Fruit fly (Drosophila melanogaster) whole organism, embryonic: ENCODE measurements around the gene CG3764.

Experiments
- Ada2b ChIP-seq: fragments of 200-800 bp; sonication (Bioruptor generic); IDR thresholded peaks from 2 replicates; pipeline ENCODE4 v1.3.6; 2022; ENCODE audit warnings: missing biosample characterization, missing genetic modification characterization
- Antp ChIP-seq: fragments of 200-800 bp; sonication (Bioruptor generic); optimal IDR thresholded peaks from 3 replicates; lab custom pipeline; 2016; ENCODE audit warnings: missing biosample characterization, missing genetic modification characterization
- C15 ChIP-seq: fragments of 200-800 bp; sonication (Bioruptor generic); IDR thresholded peaks from 3 replicates; pipeline ENCODE4 v1.3.6; 2022; ENCODE audit warnings: missing biosample characterization, missing genetic modification characterization
- CG1024 ChIP-seq: fragments of 200-800 bp; sonication (Bioruptor generic); IDR thresholded peaks from 2 replicates; pipeline ENCODE4 v1.3.6; 2022; ENCODE audit warnings: missing biosample characterization, missing genetic modification characterization
- CG10366 ChIP-seq: fragments of 200-800 bp; sonication (Bioruptor generic); IDR thresholded peaks from 2 replicates; pipeline ENCODE4 v1.3.6; 2022; ENCODE audit warnings: missing biosample characterization, missing genetic modification characterization
- CG10654 ChIP-seq: fragments of 200-800 bp; sonication (Bioruptor generic); optimal IDR thresholded peaks from 2 replicates; lab custom pipeline; 2016; ENCODE audit warnings: missing biosample characterization, missing genetic modification characterization
- CG11093 ChIP-seq: fragments of 200-800 bp; sonication (Bioruptor generic); IDR thresholded peaks from 3 replicates; pipeline ENCODE4 v1.3.6; 2022; ENCODE audit warnings: missing biosample characterization, missing genetic modification characterization
- CG12155 ChIP-seq: fragments of 200-800 bp; sonication (Bioruptor generic); optimal IDR thresholded peaks from 3 replicates; lab custom pipeline; 2016; ENCODE audit warnings: missing biosample characterization, missing genetic modification characterization
- CG1233 ChIP-seq: fragments of 200-800 bp; sonication (Bioruptor generic); optimal IDR thresholded peaks from 4 replicates; lab custom pipeline; 2018; ENCODE audit warnings: missing biosample characterization, mild to moderate bottlenecking, missing genetic modification characterization
- CG12391 ChIP-seq: fragments of 200-800 bp; sonication (Bioruptor generic); optimal IDR thresholded peaks from 3 replicates; lab custom pipeline; 2018; ENCODE audit warnings: missing biosample characterization, mild to moderate bottlenecking, missing genetic modification characterization, moderate library complexity
- CG12744 ChIP-seq: fragments of 200-800 bp; sonication (Bioruptor generic); optimal IDR thresholded peaks from 2 replicates; lab custom pipeline; 2016; ENCODE audit warnings: missing biosample characterization, missing genetic modification characterization
- CG13424 ChIP-seq: fragments of 200-800 bp; sonication (Bioruptor generic); optimal IDR thresholded peaks from 2 replicates; lab custom pipeline; 2019; ENCODE audit warnings: missing biosample characterization, mild to moderate bottlenecking, missing genetic modification characterization, moderate library complexity
- CG14965 ChIP-seq: fragments of 200-800 bp; sonication (Bioruptor generic); optimal IDR thresholded peaks from 2 replicates; lab custom pipeline; 2016; ENCODE audit warnings: missing biosample characterization, missing genetic modification characterization, borderline replicate concordance
- CG17186 ChIP-seq: fragments of 200-800 bp; sonication (Bioruptor generic); optimal IDR thresholded peaks from 3 replicates; lab custom pipeline; 2017; ENCODE audit warnings: missing biosample characterization, missing genetic modification reagents, missing genetic modification characterization
- CG17361 ChIP-seq: fragments of 200-800 bp; sonication (Bioruptor generic); IDR thresholded peaks from 3 replicates; pipeline ENCODE4 v1.3.6; 2022; ENCODE audit warnings: missing biosample characterization, missing genetic modification characterization
- CG18262 ChIP-seq: fragments of 200-800 bp; optimal IDR thresholded peaks from 3 replicates; lab custom pipeline; 2019; ENCODE audit warnings: missing biosample characterization, mild to moderate bottlenecking, missing genetic modification characterization, moderate library complexity
- CG34224 ChIP-seq: fragments of 200-800 bp; sonication (Bioruptor generic); IDR thresholded peaks from 3 replicates; pipeline ENCODE4 v1.3.6; 2022; ENCODE audit warnings: missing biosample characterization, missing genetic modification characterization; ENCODE audit not compliant: partially characterized antibody
- CG3726 ChIP-seq: fragments of 200-800 bp; sonication (Bioruptor generic); IDR thresholded peaks from 3 replicates; pipeline ENCODE4, ENCODE4 v1.3.6; 2022; ENCODE audit warnings: missing biosample characterization, missing genetic modification characterization
- CG4820 ChIP-seq: fragments of 200-800 bp; sonication (Bioruptor generic); optimal IDR thresholded peaks from 3 replicates; lab custom pipeline; 2016; ENCODE audit warnings: missing biosample characterization, missing genetic modification characterization
- CG5953 ChIP-seq: fragments of 200-800 bp; sonication (Bioruptor generic); IDR thresholded peaks from 2 replicates; pipeline ENCODE4 v1.3.6; 2022; ENCODE audit warnings: missing biosample characterization, missing genetic modification characterization
- CG6254 ChIP-seq: fragments of 200-800 bp; sonication (Bioruptor generic); optimal IDR thresholded peaks from 3 replicates; lab custom pipeline; 2017; ENCODE audit warnings: mild to moderate bottlenecking, missing biosample characterization, missing genetic modification reagents, missing genetic modification characterization
- CG6272 ChIP-seq: fragments of 200-800 bp; sonication (Bioruptor generic); IDR thresholded peaks from 2 replicates; pipeline ENCODE4 v1.3.6; 2022; ENCODE audit warnings: missing biosample characterization, missing genetic modification characterization
- CG7372 ChIP-seq: fragments of 200-800 bp; sonication (Bioruptor generic); IDR thresholded peaks from 2 replicates; pipeline ENCODE4 v1.3.6; 2022; ENCODE audit warnings: missing biosample characterization, missing genetic modification characterization
- CG7745 ChIP-seq: fragments of 200-800 bp; sonication (Bioruptor generic); optimal IDR thresholded peaks from 2 replicates; lab custom pipeline; 2018; ENCODE audit warnings: missing biosample characterization, mild to moderate bottlenecking, missing genetic modification characterization, moderate library complexity
- CTCF ChIP-seq: fragments of 200-800 bp; sonication (Bioruptor generic); optimal IDR thresholded peaks from 2 replicates; lab custom pipeline; 2017; ENCODE audit warnings: missing biosample characterization, mild to moderate bottlenecking, missing genetic modification characterization, moderate library complexity
- Chrac-16 ChIP-seq: fragments of 200-800 bp; sonication (Bioruptor generic); optimal IDR thresholded peaks from 3 replicates; lab custom pipeline; 2016; ENCODE audit warnings: missing biosample characterization, missing genetic modification characterization
- CoRest ChIP-seq: fragments of 200-800 bp; sonication (Bioruptor generic); optimal IDR thresholded peaks from 3 replicates; lab custom pipeline; 2018; ENCODE audit warnings: missing biosample characterization, mild to moderate bottlenecking, missing genetic modification characterization, moderate library complexity
- Dad ChIP-seq: fragments of 200-800 bp; sonication (Bioruptor generic); optimal IDR thresholded peaks from 3 replicates; lab custom pipeline; 2016; ENCODE audit warnings: missing biosample characterization, missing genetic modification characterization
- Fer3 ChIP-seq: fragments of 200-800 bp; sonication (Bioruptor generic); optimal IDR thresholded peaks from 2 replicates; lab custom pipeline; 2018; ENCODE audit warnings: missing biosample characterization, mild to moderate bottlenecking, missing genetic modification characterization, moderate library complexity
- GATAe ChIP-seq: fragments of 200-800 bp; sonication (Bioruptor generic); conservative IDR thresholded peaks from 2 replicates; pipeline ENCODE4 v1.3.6; 2022; ENCODE audit warnings: missing biosample characterization, missing genetic modification characterization
- Hr78 ChIP-seq, 2 experiments: fragments of 200-800 bp in 1 of 2; fragments of >200 bp in 1 of 2; sonication (Bioruptor generic) in 1 of 2; optimal IDR thresholded peaks; 2 replicates each; lab custom pipeline; 2017 to 2019; ENCODE audit warnings: missing biosample characterization in 2 of 2, missing genetic modification characterization in 2 of 2, mild to moderate bottlenecking in 1 of 2, moderate library complexity in 1 of 2
- Ssrp ChIP-seq: fragments of 200-800 bp; sonication (Bioruptor generic); optimal IDR thresholded peaks from 2 replicates; lab custom pipeline; 2018; ENCODE audit warnings: missing biosample characterization, mild to moderate bottlenecking, missing genetic modification characterization, moderate library complexity
- Usf ChIP-seq: fragments of 200-800 bp; sonication (Bioruptor generic); optimal IDR thresholded peaks from 2 replicates; lab custom pipeline; 2017; ENCODE audit warnings: missing genotype, missing biosample characterization, missing genetic modification characterization
- ab ChIP-seq: fragments of 200-800 bp; sonication (Bioruptor generic); optimal IDR thresholded peaks from 2 replicates; lab custom pipeline; 2016; ENCODE audit warnings: missing biosample characterization, missing genetic modification characterization
- aop ChIP-seq: fragments of 200-800 bp; sonication (Bioruptor generic); IDR thresholded peaks from 2 replicates; pipeline ENCODE4 v1.3.6; 2022; ENCODE audit warnings: missing biosample characterization, missing genetic modification characterization
- bbx ChIP-seq: fragments of 200-800 bp; sonication (Bioruptor generic); IDR thresholded peaks from 2 replicates; pipeline ENCODE4 v1.3.6; 2022; ENCODE audit warnings: missing biosample characterization, missing genetic modification characterization; ENCODE audit not compliant: partially characterized antibody
- dmrt11E ChIP-seq: fragments of 200-800 bp; sonication (Bioruptor generic); optimal IDR thresholded peaks from 3 replicates; lab custom pipeline; 2018; ENCODE audit warnings: missing biosample characterization, mild to moderate bottlenecking, missing genetic modification characterization, moderate library complexity
- emc ChIP-seq: fragments of 200-800 bp; sonication (Bioruptor generic); optimal IDR thresholded peaks from 2 replicates; lab custom pipeline; 2016; ENCODE audit warnings: missing biosample characterization, missing genetic modification characterization
- ftz-f1 ChIP-seq: fragments of 200-800 bp; sonication (Bioruptor generic); optimal IDR thresholded peaks from 2 replicates; lab custom pipeline; 2016; ENCODE audit warnings: missing biosample characterization, missing genetic modification characterization
- gsb ChIP-seq: fragments of 200-800 bp; sonication (Bioruptor generic); IDR thresholded peaks from 2 replicates; pipeline ENCODE4 v1.3.6; 2022; ENCODE audit warnings: missing biosample characterization, missing genetic modification characterization
- ham ChIP-seq: fragments of 200-800 bp; sonication (Bioruptor generic); IDR thresholded peaks from 2 replicates; pipeline ENCODE4 v1.3.6; 2022; ENCODE audit warnings: missing biosample characterization, missing genetic modification characterization
- kni ChIP-seq: fragments of 200-800 bp; sonication (Bioruptor generic); optimal IDR thresholded peaks from 3 replicates; lab custom pipeline; 2017; ENCODE audit warnings: mild to moderate bottlenecking, missing biosample characterization, missing genetic modification reagents, missing genetic modification characterization
- mam ChIP-seq: fragments of 200-800 bp; sonication (Bioruptor generic); optimal IDR thresholded peaks from 3 replicates; lab custom pipeline; 2016; ENCODE audit warnings: missing biosample characterization, missing genetic modification characterization
- pita ChIP-seq: fragments of 200-800 bp; sonication (Bioruptor generic); optimal IDR thresholded peaks from 2 replicates; lab custom pipeline; 2017; ENCODE audit warnings: missing biosample characterization, mild to moderate bottlenecking, missing genetic modification characterization
- pnt ChIP-seq: fragments of 200-800 bp; sonication (Bioruptor generic); optimal IDR thresholded peaks from 3 replicates; lab custom pipeline; 2016; ENCODE audit warnings: missing biosample characterization, missing genetic modification characterization
- pros ChIP-seq: fragments of 200-800 bp; sonication (Bioruptor generic); optimal IDR thresholded peaks from 3 replicates; lab custom pipeline; 2019; ENCODE audit warnings: missing biosample characterization, mild to moderate bottlenecking, missing genetic modification characterization, moderate library complexity
- pum ChIP-seq: fragments of 200-800 bp; sonication (Bioruptor generic); optimal IDR thresholded peaks from 2 replicates; lab custom pipeline; 2016; ENCODE audit warnings: missing biosample characterization, missing genetic modification characterization
- sens ChIP-seq: fragments of 200-800 bp; sonication (Bioruptor generic); peaks from one replicate; lab custom pipeline; 2016; ENCODE audit warnings: missing biosample characterization, missing genetic modification characterization
- tgo ChIP-seq: fragments of 200-800 bp; sonication (Bioruptor generic); IDR thresholded peaks from 3 replicates; pipeline ENCODE4 v1.3.6; 2022; ENCODE audit warnings: missing biosample characterization, missing genetic modification characterization
- trem ChIP-seq: fragments of 200-800 bp; optimal IDR thresholded peaks from 3 replicates; lab custom pipeline; 2019; ENCODE audit warnings: missing biosample characterization, mild to moderate bottlenecking, missing genetic modification characterization, moderate library complexity
- unpg ChIP-seq: fragments of 200-800 bp; sonication (Bioruptor generic); optimal IDR thresholded peaks from 3 replicates; lab custom pipeline; 2018; ENCODE audit warnings: missing biosample characterization, mild to moderate bottlenecking, missing genetic modification characterization, moderate library complexity

The CG3764 gene

dm6 chr3L:16955219-16956002, 57.0 kb downstream of the CG3764 start (continued):
- TF ChIP-seq pita (GFP tag; lab: Kevin White, UChicago) (no peak), unpg (peak; percentile 19), Chrac-16 (peak; percentile 30), CG17361 (GFP tag; lab: Robert Waterston, UW) (no peak), Hr78 (GFP tag; optimal IDR thresholded peaks at IDR 0.05; lab: Kevin White, UChicago) (no peak), C15 (GFP tag; lab: Robert Waterston, UW) (no peak), pum (GFP tag; lab: Kevin White, UChicago) (no peak), CG12391 (peak; percentile 29), CG5953 (no peak), Fer3 (no peak), gsb (GFP tag; lab: Robert Waterston, UW) (no peak), trem (tag; lab: Kevin White, UChicago) (peak; percentile 57), CG6254 (GFP tag; lab: Kevin White, UChicago) (no peak), pros (no peak), CG6272 (no peak), dmrt11E (tag; lab: Kevin White, UChicago) (no peak), Ssrp (tag; lab: Kevin White, UChicago) (no peak), CG4820 (no peak), CG34224 (GFP tag; lab: Robert Waterston, UW) (peak; percentile 91), ab (no peak), CTCF (GFP tag; lab: Kevin White, UChicago) (peak; percentile 98), CG18262 (no peak), CG13424 (tag; lab: Kevin White, UChicago) (peak; percentile 31), Antp (GFP tag; lab: Kevin White, UChicago) (no peak), tgo (GFP tag; lab: Robert Waterston, UW) (no peak), GATAe (GFP tag; lab: Robert Waterston, UW) (no peak), CG3726 (GFP tag; lab: Robert Waterston, UW) (no peak), CG1233 (GFP tag; lab: Kevin White, UChicago) (no peak), CG14965 (no peak), aop (GFP tag; lab: Robert Waterston, UW) (no peak), pnt (GFP tag; lab: Kevin White, UChicago) (no peak), ham (GFP tag; lab: Robert Waterston, UW) (no peak), kni (GFP tag; lab: Kevin White, UChicago) (no peak), Usf (no peak), CG1024 (GFP tag; lab: Robert Waterston, UW) (no peak), CG10654 (no peak), Ada2b (GFP tag; lab: Robert Waterston, UW) (no peak; the same call in 1 of the 2 replicates), CG7372 (GFP tag; lab: Robert Waterston, UW) (no peak), mam (GFP tag; lab: Kevin White, UChicago) (peak; percentile 33), sens (peak; percentile 88), CG17186 (GFP tag; lab: Kevin White, UChicago) (peak; percentile 73), bbx (GFP tag; lab: Robert Waterston, UW) (peak; percentile 90), Dad (no peak), CG7745 (tag; lab: Kevin White, UChicago) (no peak), CG12744 (GFP tag; lab: Kevin White, UChicago) (no peak), CG12155 (no peak), CoRest (tag; lab: Kevin White, UChicago) (peak; percentile 36), CG10366 (GFP tag; lab: Robert Waterston, UW) (no peak), emc (GFP tag; lab: Kevin White, UChicago) (no peak), CG11093 (GFP tag; lab: Robert Waterston, UW) (no peak), ftz-f1 (no peak)
